Worm (Caenorhabditis elegans): Measurements from ENCODE around the gene C47E8.3.
A peak's percentile ranks its signal among the peaks of the same experiment; 100 is the strongest.

Gene C47E8.3

ce11 chrV:14695713-14696112, 15.6 kb downstream of the C47E8.3 start:
- no peak for TF ChIP-seq blmp-1 (tag; optimal IDR thresholded peaks at IDR 0.05)
- TF ChIP-seq unc-120 (tag; optimal IDR thresholded peaks at IDR 0.05; ENCODE audit: poor library complexity, severe bottlenecking), result peak; percentile 35
- TF ChIP-seq hlh-1 (tag; optimal IDR thresholded peaks at IDR 0.05), result peak; percentile 50
- TF ChIP-seq mab-5 (tag; optimal IDR thresholded peaks at IDR 0.05), result no peak
- TF ChIP-seq unc-62 (GFP tag; optimal IDR thresholded peaks at IDR 0.05), result peak; percentile 32

- TF ChIP-seq nhr-76 (tag; optimal IDR thresholded peaks at IDR 0.05) (no peak), elt-3 (tag; optimal IDR thresholded peaks at IDR 0.05) (peak; percentile 14), tbx-8 (GFP tag; optimal IDR thresholded peaks at IDR 0.05) (no peak), nhr-12 (tag; optimal IDR thresholded peaks at IDR 0.05) (no peak), zip-8 (tag; optimal IDR thresholded peaks at IDR 0.05) (no peak), ceh-83 (GFP tag; optimal IDR thresholded peaks at IDR 0.05) (no peak), unc-120 (tag; optimal IDR thresholded peaks at IDR 0.05; ENCODE audit: poor library complexity, severe bottlenecking) (peak; percentile 99), nhr-28 (tag; optimal IDR thresholded peaks at IDR 0.05) (no peak), snpc-4 (tag; optimal IDR thresholded peaks at IDR 0.05) (no peak), ham-2 (GFP tag; optimal IDR thresholded peaks at IDR 0.05) (peak; percentile 86), mep-1 (tag; optimal IDR thresholded peaks at IDR 0.05) (peak; percentile 66), blmp-1 (tag; optimal IDR thresholded peaks at IDR 0.05) (no peak), nhr-2 (tag; optimal IDR thresholded peaks at IDR 0.05) (peak; percentile 72), mab-5 (tag; optimal IDR thresholded peaks at IDR 0.05) (no peak), sptf-1 (tag; optimal IDR thresholded peaks at IDR 0.05) (peak; percentile 77), hlh-1 (tag; optimal IDR thresholded peaks at IDR 0.05) (peak; percentile 98), sem-2 (GFP tag; optimal IDR thresholded peaks at IDR 0.05) (no peak), mls-2 (tag; optimal IDR thresholded peaks at IDR 0.05) (peak; percentile 89), ces-1 (GFP tag; optimal IDR thresholded peaks at IDR 0.05) (peak; percentile 90), ceh-43 (GFP tag; optimal IDR thresholded peaks at IDR 0.05) (no peak), elt-1 (tag; optimal IDR thresholded peaks at IDR 0.05; ENCODE audit: borderline replicate concordance, insufficient read depth) (no peak), unc-62 (GFP tag; optimal IDR thresholded peaks at IDR 0.05) (peak; percentile 97), M03D4.4 (tag; optimal IDR thresholded peaks at IDR 0.05) (peak; percentile 42), unc-39 (tag; optimal IDR thresholded peaks at IDR 0.05) (no peak), cnd-1 (tag; optimal IDR thresholded peaks at IDR 0.05) (peak; percentile 76), ceh-39 (tag; optimal IDR thresholded peaks at IDR 0.05) (peak; percentile 6), lsy-2 (tag; optimal IDR thresholded peaks at IDR 0.05) (peak; percentile 35), pha-4 (tag; optimal IDR thresholded peaks at IDR 0.05) (peak; percentile 80), flh-1 (GFP tag; optimal IDR thresholded peaks at IDR 0.05) (no peak), lin-13 (tag; optimal IDR thresholded peaks at IDR 0.05) (peak; percentile 15), bed-3 (GFP tag; optimal IDR thresholded peaks at IDR 0.05) (no peak), nhr-237 (tag; optimal IDR thresholded peaks at IDR 0.05) (peak; percentile 31), lin-32 (GFP tag; optimal IDR thresholded peaks at IDR 0.05) (no peak), ztf-11 (tag; optimal IDR thresholded peaks at IDR 0.05) (peak; percentile 78), drap-1 (GFP tag; optimal IDR thresholded peaks at IDR 0.05) (peak; percentile 91)
These were observed 16.6 kb downstream of the C47E8.3 start, which contains the start of gene unc-112 for ce11 chrV:14696604-14697307. unc-112 (minus strand) TSS chrV:14696654.

- peak; percentile 17 for TF ChIP-seq lsy-2 (tag; optimal IDR thresholded peaks at IDR 0.05)
- no peak for TF ChIP-seq sem-2 (GFP tag; optimal IDR thresholded peaks at IDR 0.05)
These were observed 17.9 kb downstream of the C47E8.3 start for ce11 chrV:14698005-14698404.

- TF ChIP-seq nhr-2 (tag; optimal IDR thresholded peaks at IDR 0.05) (no peak), unc-39 (tag; optimal IDR thresholded peaks at IDR 0.05) (no peak), zip-8 (tag; optimal IDR thresholded peaks at IDR 0.05) (no peak), nhr-12 (tag; optimal IDR thresholded peaks at IDR 0.05) (no peak), elt-1 (tag; optimal IDR thresholded peaks at IDR 0.05; ENCODE audit: borderline replicate concordance, insufficient read depth) (no peak), lsy-2 (tag; optimal IDR thresholded peaks at IDR 0.05) (no peak), blmp-1 (tag; optimal IDR thresholded peaks at IDR 0.05) (no peak), nhr-237 (tag; optimal IDR thresholded peaks at IDR 0.05) (no peak), ham-2 (GFP tag; optimal IDR thresholded peaks at IDR 0.05) (no peak), lin-32 (GFP tag; optimal IDR thresholded peaks at IDR 0.05) (no peak)
These were observed 18.6 kb downstream of the C47E8.3 start, which contains the start of gene set-5 for ce11 chrV:14698666-14699065. set-5 (plus strand) TSS chrV:14698966.

Measured in whole organism, mixed stage, embryonic.